Worm (Caenorhabditis elegans) whole organism, L4 larva: Measurements from ENCODE around the gene nhr-133.
A peak's percentile ranks its signal among the peaks of the same experiment; 100 is the strongest.

Experiments used
- D1046.2 ChIP-seq: fragments of 200-800 bp; sonication (Bioruptor generic); IDR thresholded peaks from 2 replicates; pipeline ENCODE4 v1.3.6; 2022; ENCODE audit warnings: missing genetic modification characterization, missing compliant biosample characterization
- F10B5.3 ChIP-seq: sonication (generic microtip); optimal IDR thresholded peaks from 2 replicates; lab custom pipeline; 2016; ENCODE audit warnings: mild to moderate bottlenecking, missing genetic modification characterization, missing compliant biosample characterization
- T20F7.1 ChIP-seq: fragments of 200-800 bp; sonication (Bioruptor generic); optimal IDR thresholded peaks from 2 replicates; lab custom pipeline; 2018; ENCODE audit warnings: mild to moderate bottlenecking, missing genetic modification characterization, missing compliant biosample characterization
- Y48G9A.11 ChIP-seq: fragments of 200-800 bp; sonication (Bioruptor generic); IDR thresholded peaks from 2 replicates; pipeline ENCODE4 v1.3.6; 2022; ENCODE audit warnings: missing genetic modification reagents, missing genetic modification characterization, missing compliant biosample characterization
- Y75B8A.6 ChIP-seq: fragments of 200-800 bp; sonication (Bioruptor generic); IDR thresholded peaks from 2 replicates; pipeline ENCODE4 v1.3.6; 2022; ENCODE audit warnings: missing genetic modification reagents, missing genetic modification characterization, missing compliant biosample characterization
- ZK546.5 ChIP-seq, 2 experiments: sonication (generic microtip); optimal IDR thresholded peaks; 2 replicates each; lab custom pipeline; 2017; ENCODE audit warnings: missing biosample characterization in 2 of 2, missing genetic modification characterization in 2 of 2
- aha-1 ChIP-seq: fragments of 150-350 bp; peaks from one replicate; lab custom pipeline; 2014; ENCODE audit warnings: missing biosample characterization, missing genetic modification characterization
- ama-1 ChIP-seq: fragments of 150-350 bp; optimal IDR thresholded peaks from 2 replicates; lab custom pipeline; 2014; ENCODE audit warnings: inconsistent platforms, mixed read lengths
- arid-1 ChIP-seq: fragments of 200-800 bp; sonication (Bioruptor generic); conservative IDR thresholded peaks from 2 replicates; pipeline ENCODE4 v1.3.6; 2022; ENCODE audit warnings: missing genetic modification reagents, missing genetic modification characterization, missing compliant biosample characterization
- ceh-20 ChIP-seq: fragments of 200-800 bp; sonication (Bioruptor generic); IDR thresholded peaks from 2 replicates; pipeline ENCODE4 v1.3.6; 2022; ENCODE audit warnings: missing genetic modification reagents, missing genetic modification characterization, missing compliant biosample characterization
- ceh-28 ChIP-seq: fragments of 150-350 bp; optimal IDR thresholded peaks from 2 replicates; lab custom pipeline; 2014; ENCODE audit warnings: missing biosample characterization, missing genetic modification reagents, missing genetic modification characterization
- ceh-44 ChIP-seq: fragments of 200-800 bp; sonication (Bioruptor generic); IDR thresholded peaks from 2 replicates; pipeline ENCODE4 v1.3.6; 2022; ENCODE audit warnings: missing genetic modification reagents, missing genetic modification characterization, missing compliant biosample characterization
- ceh-62 ChIP-seq: sonication (generic microtip); optimal IDR thresholded peaks from 2 replicates; lab custom pipeline; 2017; ENCODE audit warnings: missing biosample characterization, missing genetic modification characterization
- ctbp-1 ChIP-seq: fragments of 200-800 bp; sonication (Bioruptor generic); IDR thresholded peaks from 2 replicates; pipeline ENCODE4 v1.3.6; 2022; ENCODE audit warnings: missing genetic modification reagents, missing genetic modification characterization, missing compliant biosample characterization
- daf-16 ChIP-seq, 3 experiments: sonication (generic microtip); optimal IDR thresholded peaks; 2 replicates each; lab custom pipeline; 2016 to 2017; ENCODE audit warnings: missing genetic modification characterization in 3 of 3, missing genetic modification reagents in 3 of 3, mild to moderate bottlenecking in 2 of 3, missing compliant biosample characterization in 2 of 3, missing biosample characterization in 1 of 3, moderate library complexity in 1 of 3
- daf-19 ChIP-seq: fragments of 200-800 bp; sonication (Bioruptor generic); conservative IDR thresholded peaks from 2 replicates; pipeline ENCODE4 v1.3.6; 2022; ENCODE audit warnings: missing genetic modification characterization, missing compliant biosample characterization
- daf-8 ChIP-seq: fragments of 200-800 bp; sonication (Bioruptor generic); IDR thresholded peaks from 2 replicates; pipeline ENCODE4 v1.3.6; 2022; ENCODE audit warnings: missing genetic modification characterization, missing compliant biosample characterization
- dmd-6 ChIP-seq: fragments of 200-800 bp; sonication (Bioruptor generic); IDR thresholded peaks from 2 replicates; pipeline ENCODE4 v1.3.6; 2022; ENCODE audit warnings: missing genetic modification reagents, missing genetic modification characterization, missing compliant biosample characterization
- dmd-9 ChIP-seq: fragments of 200-800 bp; sonication (Bioruptor generic); IDR thresholded peaks from 2 replicates; pipeline ENCODE4 v1.3.6; 2022; ENCODE audit warnings: missing genetic modification reagents, missing genetic modification characterization, missing compliant biosample characterization
- duxl-1 ChIP-seq: sonication (generic microtip); optimal IDR thresholded peaks from 2 replicates; lab custom pipeline; 2016; ENCODE audit warnings: mild to moderate bottlenecking, missing genetic modification characterization, moderate library complexity, missing compliant biosample characterization; ENCODE audit not compliant: poor library complexity
- egl-43 ChIP-seq: fragments of 200-800 bp; sonication (Bioruptor generic); IDR thresholded peaks from 2 replicates; pipeline ENCODE4 v1.3.6; 2022; ENCODE audit warnings: missing genetic modification reagents, missing genetic modification characterization, missing compliant biosample characterization
- hlh-11 ChIP-seq: fragments of 200-800 bp; sonication (Bioruptor generic); optimal IDR thresholded peaks from 2 replicates; lab custom pipeline; 2018; ENCODE audit warnings: mild to moderate bottlenecking, missing genetic modification characterization, missing compliant biosample characterization
- hmg-1.1 ChIP-seq: fragments of 200-800 bp; sonication (Bioruptor generic); IDR thresholded peaks from 2 replicates; pipeline ENCODE4 v1.3.6; 2022; ENCODE audit warnings: missing genetic modification reagents, missing genetic modification characterization, missing compliant biosample characterization
- lim-7 ChIP-seq: fragments of 200-800 bp; sonication (Bioruptor generic); IDR thresholded peaks from 2 replicates; pipeline ENCODE4 v1.3.6; 2022; ENCODE audit warnings: missing genetic modification characterization, missing compliant biosample characterization
- lin-13 ChIP-seq: fragments of 150-350 bp; optimal IDR thresholded peaks from 2 replicates; lab custom pipeline; 2014; ENCODE audit warnings: missing biosample characterization, missing genetic modification reagents, missing genetic modification characterization
- lin-15B ChIP-seq: fragments of 150-350 bp; sonication (generic microtip); optimal IDR thresholded peaks from 3 replicates; lab custom pipeline; 2014; ENCODE audit warnings: missing biosample characterization, missing genetic modification characterization
- lin-29 ChIP-seq: fragments of 200-800 bp; sonication (Bioruptor generic); IDR thresholded peaks from 2 replicates; pipeline ENCODE4 v1.3.6; 2022; ENCODE audit warnings: missing genetic modification reagents, missing genetic modification characterization, missing compliant biosample characterization
- madf-9 ChIP-seq: fragments of 200-800 bp; sonication (Bioruptor generic); conservative IDR thresholded peaks from 2 replicates; pipeline ENCODE4 v1.3.6; 2022; ENCODE audit warnings: missing genetic modification reagents, missing genetic modification characterization, missing compliant biosample characterization
- mdl-1 ChIP-seq, 2 experiments: fragments of 150-350 bp in 1 of 2; sonication (generic microtip) in 1 of 2; optimal IDR thresholded peaks; 2 replicates each; lab custom pipeline; 2014 to 2017; ENCODE audit warnings: missing biosample characterization in 2 of 2, missing genetic modification characterization in 2 of 2
- mep-1 ChIP-seq: fragments of 150-350 bp; sonication (generic microtip); optimal IDR thresholded peaks from 3 replicates; lab custom pipeline; 2014; ENCODE audit warnings: missing biosample characterization, missing genetic modification characterization
- mes-2 ChIP-seq: sonication (generic microtip); optimal IDR thresholded peaks from 2 replicates; lab custom pipeline; 2016; ENCODE audit warnings: missing genotype, mild to moderate bottlenecking, missing genetic modification characterization, missing compliant biosample characterization; ENCODE audit not compliant: poor library complexity, severe bottlenecking
- mxl-2 ChIP-seq: fragments of 200-800 bp; sonication (Bioruptor generic); conservative IDR thresholded peaks from 2 replicates; pipeline ENCODE4 v1.3.6; 2022; ENCODE audit warnings: missing genetic modification reagents, missing genetic modification characterization, missing compliant biosample characterization
- mxl-3 ChIP-seq: fragments of 200-800 bp; sonication (Bioruptor generic); optimal IDR thresholded peaks from 2 replicates; lab custom pipeline; 2018; ENCODE audit warnings: mild to moderate bottlenecking, missing genetic modification characterization, missing compliant biosample characterization
- nhr-102 ChIP-seq: sonication (generic microtip); optimal IDR thresholded peaks from 2 replicates; lab custom pipeline; 2016; ENCODE audit warnings: mild to moderate bottlenecking, missing genetic modification characterization, moderate library complexity, missing compliant biosample characterization
- nhr-111 ChIP-seq: fragments of 200-800 bp; sonication (Bioruptor generic); optimal IDR thresholded peaks from 2 replicates; lab custom pipeline; 2018; ENCODE audit warnings: mild to moderate bottlenecking, missing genetic modification characterization, missing compliant biosample characterization
- nhr-28 ChIP-seq: fragments of 150-350 bp; optimal IDR thresholded peaks from 2 replicates; lab custom pipeline; 2014; ENCODE audit warnings: missing biosample characterization, missing genetic modification characterization
- nhr-41 ChIP-seq: fragments of 200-800 bp; sonication (Bioruptor generic); IDR thresholded peaks from 2 replicates; pipeline ENCODE4 v1.3.6; 2022; ENCODE audit warnings: missing genetic modification reagents, missing genetic modification characterization, missing compliant biosample characterization
- nhr-77 ChIP-seq: fragments of 150-350 bp; optimal IDR thresholded peaks from 2 replicates; lab custom pipeline; 2014; ENCODE audit warnings: missing biosample characterization, missing genetic modification characterization
- pha-4 ChIP-seq, 2 experiments: fragments of 150-350 bp in 1 of 2; fragments of 200-800 bp in 1 of 2; sonication (Bioruptor generic) in 1 of 2; IDR thresholded peaks in 1 of 2; optimal IDR thresholded peaks in 1 of 2; 2 replicates each; pipeline versions ENCODE4 v1.3.6 to Lab custom; 2014 to 2022; ENCODE audit warnings: missing genetic modification characterization in 2 of 2, missing genetic modification reagents in 2 of 2, missing biosample characterization in 1 of 2, missing compliant biosample characterization in 1 of 2
- pqm-1 ChIP-seq: sonication (generic microtip); optimal IDR thresholded peaks from 2 replicates; lab custom pipeline; 2017; ENCODE audit warnings: missing biosample characterization, missing genetic modification characterization
- rbr-2 ChIP-seq: sonication (generic microtip); optimal IDR thresholded peaks from 2 replicates; lab custom pipeline; 2016; ENCODE audit warnings: missing genotype, missing genetic modification characterization, missing compliant biosample characterization
- sdz-12 ChIP-seq: fragments of 200-800 bp; sonication (Bioruptor generic); optimal IDR thresholded peaks from 2 replicates; lab custom pipeline; 2018; ENCODE audit warnings: mild to moderate bottlenecking, missing genetic modification characterization, missing compliant biosample characterization
- set-16 ChIP-seq: fragments of 200-800 bp; sonication (Bioruptor generic); IDR thresholded peaks from 2 replicates; pipeline ENCODE4 v1.3.6; 2022; ENCODE audit warnings: missing genetic modification reagents, missing genetic modification characterization, missing compliant biosample characterization
- snpc-4 ChIP-seq: fragments of 150-350 bp; optimal IDR thresholded peaks from 2 replicates; lab custom pipeline; 2014; ENCODE audit warnings: missing biosample characterization, missing genetic modification characterization
- spr-1 ChIP-seq: sonication (generic microtip); optimal IDR thresholded peaks from 2 replicates; lab custom pipeline; 2016; ENCODE audit warnings: mild to moderate bottlenecking, missing genetic modification characterization, missing compliant biosample characterization
- zfp-2 ChIP-seq: sonication (generic microtip); optimal IDR thresholded peaks from 2 replicates; lab custom pipeline; 2016; ENCODE audit warnings: mild to moderate bottlenecking, missing genetic modification characterization, missing compliant biosample characterization
- zfp-3 ChIP-seq: fragments of 200-800 bp; sonication (Bioruptor generic); conservative IDR thresholded peaks from 2 replicates; pipeline ENCODE4 v1.3.6; 2022; ENCODE audit warnings: missing genetic modification reagents, missing genetic modification characterization, missing compliant biosample characterization

The nhr-133 gene

ce11 chrV:2200402-2200801, 11.5 kb downstream of the nhr-133 start:
- 0 out of 2 replicates have a peak, but pooled peaks have one; percentile 3 for TF ChIP-seq egl-43 (GFP tag; lab: Robert Waterston, UW)
- TF ChIP-seq pqm-1 (tag; lab: Kevin White, UChicago), result no peak
- no peak for TF ChIP-seq ceh-62 (tag; lab: Kevin White, UChicago)
- TF ChIP-seq aha-1 (tag; lab: Kevin White, UChicago), result no peak
- no peak for TF ChIP-seq D1046.2
- peak; percentile 69; the same call in 1 of the 2 replicates for TF ChIP-seq set-16 (GFP tag; lab: Robert Waterston, UW)
- no peak for TF ChIP-seq duxl-1 (tag; lab: Kevin White, UChicago)
- TF ChIP-seq arid-1, result no peak
- no peak for TF ChIP-seq Y75B8A.6 (GFP tag; lab: Robert Waterston, UW)

ce11 chrV:2199594-2199993, 12.3 kb downstream of the nhr-133 start:
- TF ChIP-seq ceh-62 (tag; lab: Kevin White, UChicago) (no peak), nhr-77 (tag; lab: Kevin White, UChicago) (no peak), daf-16 (GFP tag; optimal IDR thresholded peaks at IDR 0.05; lab: Kevin White, UChicago) (no peak), daf-16 (tag; optimal IDR thresholded peaks at IDR 0.05; lab: Kevin White, UChicago) (no peak), lin-15B (tag; lab: Kevin White, UChicago) (no peak), D1046.2 (no peak), F10B5.3 (no peak), lin-29 (GFP tag; lab: Robert Waterston, UW) (no peak), spr-1 (no peak), lin-13 (GFP tag; lab: Kevin White, UChicago) (no peak), daf-19 (GFP tag; lab: Robert Waterston, UW) (no peak), mep-1 (no peak)

ce11 chrV:2192117-2192516, 19.8 kb downstream of the nhr-133 start, which contains the start of gene nhr-13:
TSS of gene nhr-13 (plus strand) at chrV:2192485.
- no peak for TF ChIP-seq ZK546.5 (tag; optimal IDR thresholded peaks at IDR 0.05; lab: Kevin White, UChicago)
- TF ChIP-seq mes-2 (tag; lab: Kevin White, UChicago), result peak; percentile 29
- peak; percentile 56; the same call in 1 of the 2 replicates for TF ChIP-seq hmg-1.1
- TF ChIP-seq dmd-9 (GFP tag; lab: Robert Waterston, UW), result no peak
- no peak for TF ChIP-seq ceh-20 (GFP tag; lab: Robert Waterston, UW)
- TF ChIP-seq pha-4 (GFP tag; IDR thresholded peaks at IDR 0.05; lab: Robert Waterston, UW), result no peak
- TF ChIP-seq pha-4 (tag; optimal IDR thresholded peaks at IDR 0.05; lab: Kevin White, UChicago), result no peak
- no peak for TF ChIP-seq ctbp-1 (GFP tag; lab: Robert Waterston, UW)
- TF ChIP-seq arid-1, result no peak
- no peak for TF ChIP-seq snpc-4 (tag; lab: Kevin White, UChicago)
- no peak for TF ChIP-seq zfp-2
- no peak for TF ChIP-seq nhr-41 (GFP tag; lab: Robert Waterston, UW)
- no peak for TF ChIP-seq mxl-2 (GFP tag; lab: Robert Waterston, UW)
- TF ChIP-seq ceh-28, result no peak
- no peak for TF ChIP-seq ceh-44 (GFP tag; lab: Robert Waterston, UW)
- peak; percentile 35 for TF ChIP-seq hlh-11 (tag; lab: Kevin White, UChicago)
- no peak for TF ChIP-seq T20F7.1
- no peak for TF ChIP-seq rbr-2 (tag; lab: Kevin White, UChicago)
- TF ChIP-seq mdl-1 (tag; optimal IDR thresholded peaks at IDR 0.05; lab: Kevin White, UChicago), result peak in 1 of 2 experiments; percentile 13
- no peak for TF ChIP-seq zfp-3 (GFP tag; lab: Robert Waterston, UW)
- no peak for TF ChIP-seq mxl-3 (GFP tag; lab: Kevin White, UChicago)
- TF ChIP-seq nhr-102, result no peak
- TF ChIP-seq nhr-28 (tag; lab: Kevin White, UChicago), result peak; percentile 53
- TF ChIP-seq D1046.2, result no peak
- no peak for TF ChIP-seq daf-8
- peak; percentile 61 for TF ChIP-seq dmd-6 (GFP tag; lab: Robert Waterston, UW)
- no peak for TF ChIP-seq madf-9 (GFP tag; lab: Robert Waterston, UW)
- no peak for TF ChIP-seq sdz-12
- no peak for TF ChIP-seq nhr-111 (GFP tag; lab: Kevin White, UChicago)
- no peak for TF ChIP-seq ama-1
- TF ChIP-seq Y48G9A.11 (GFP tag; lab: Robert Waterston, UW), result no peak
- no peak for TF ChIP-seq daf-16 (GFP tag; optimal IDR thresholded peaks at IDR 0.05; lab: Kevin White, UChicago)
- peak; percentile 47 for TF ChIP-seq daf-16 (tag; optimal IDR thresholded peaks at IDR 0.05; lab: Kevin White, UChicago)
- no peak for TF ChIP-seq lim-7 (GFP tag; lab: Robert Waterston, UW)
